Worm (Caenorhabditis elegans) whole organism, late embryonic: ENCODE results near the gene sftb-6.
A peak's percentile ranks its signal among the peaks of the same experiment; 100 is the strongest.

ENCODE experiments used
- C08G9.2 ChIP-seq: sonication (generic microtip); optimal IDR thresholded peaks from 2 replicates; lab custom pipeline; 2016; ENCODE audit warnings: mild to moderate bottlenecking, missing genetic modification characterization, moderate library complexity, missing compliant biosample characterization
- C38D4.7 ChIP-seq: fragments of 200-800 bp; sonication (Bioruptor generic); optimal IDR thresholded peaks from 2 replicates; lab custom pipeline; 2018; ENCODE audit warnings: mild to moderate bottlenecking, missing genetic modification characterization, moderate library complexity, missing compliant biosample characterization
- K02D7.2 ChIP-seq: sonication (generic microtip); optimal IDR thresholded peaks from 2 replicates; lab custom pipeline; 2017; ENCODE audit warnings: mild to moderate bottlenecking, missing genetic modification characterization, missing compliant biosample characterization
- T23F11.4 ChIP-seq: fragments of 200-800 bp; sonication (Bioruptor generic); optimal IDR thresholded peaks from 2 replicates; lab custom pipeline; 2018; ENCODE audit warnings: mild to moderate bottlenecking, missing genetic modification characterization, missing compliant biosample characterization
- ama-1 ChIP-seq: fragments of 150-350 bp; optimal IDR thresholded peaks from 2 replicates; lab custom pipeline; 2014
- ceh-14 ChIP-seq: sonication (generic microtip); optimal IDR thresholded peaks from 2 replicates; lab custom pipeline; 2016; ENCODE audit warnings: missing genotype, missing genetic modification characterization, missing compliant biosample characterization
- ceh-18 ChIP-seq: sonication (generic microtip); optimal IDR thresholded peaks from 2 replicates; lab custom pipeline; 2016; ENCODE audit warnings: missing genetic modification characterization, missing compliant biosample characterization
- ceh-19 ChIP-seq: fragments of 200-800 bp; sonication (Bioruptor generic); optimal IDR thresholded peaks from 2 replicates; lab custom pipeline; 2018; ENCODE audit warnings: mild to moderate bottlenecking, missing genetic modification characterization, missing compliant biosample characterization
- ceh-22 ChIP-seq: sonication (generic microtip); optimal IDR thresholded peaks from 2 replicates; lab custom pipeline; 2017; ENCODE audit warnings: missing biosample characterization, missing genetic modification characterization
- ceh-24 ChIP-seq: sonication (generic microtip); optimal IDR thresholded peaks from 2 replicates; lab custom pipeline; 2016; ENCODE audit warnings: mild to moderate bottlenecking, missing genetic modification characterization, missing compliant biosample characterization
- ceh-34 ChIP-seq: sonication (generic microtip); optimal IDR thresholded peaks from 2 replicates; lab custom pipeline; 2016; ENCODE audit warnings: mild to moderate bottlenecking, missing genetic modification characterization, missing compliant biosample characterization
- ceh-45 ChIP-seq: fragments of 200-800 bp; sonication (Bioruptor generic); IDR thresholded peaks from 2 replicates; pipeline ENCODE4 v1.3.6; 2022; ENCODE audit warnings: missing genetic modification reagents, missing genetic modification characterization, missing compliant biosample characterization
- ceh-6 ChIP-seq: fragments of 200-800 bp; sonication (Bioruptor generic); optimal IDR thresholded peaks from 2 replicates; lab custom pipeline; 2018; ENCODE audit warnings: mild to moderate bottlenecking, missing genetic modification characterization, missing compliant biosample characterization
- che-1 ChIP-seq: sonication (generic microtip); optimal IDR thresholded peaks from 2 replicates; lab custom pipeline; 2016; ENCODE audit warnings: mild to moderate bottlenecking, missing genetic modification characterization, missing compliant biosample characterization
- dve-1 ChIP-seq: sonication (generic microtip); optimal IDR thresholded peaks from 2 replicates; lab custom pipeline; 2017; ENCODE audit warnings: antibody characterized with exemption, mild to moderate bottlenecking, missing genetic modification characterization, missing compliant biosample characterization
- elt-2 ChIP-seq: sonication (generic microtip); optimal IDR thresholded peaks from 2 replicates; lab custom pipeline; 2016; ENCODE audit warnings: missing genetic modification reagents, missing genetic modification characterization, missing compliant biosample characterization
- ets-4 ChIP-seq: sonication (generic microtip); optimal IDR thresholded peaks from 2 replicates; lab custom pipeline; 2016; ENCODE audit warnings: missing genetic modification characterization, missing compliant biosample characterization
- eyg-1 ChIP-seq: sonication (generic microtip); optimal IDR thresholded peaks from 2 replicates; lab custom pipeline; 2016; ENCODE audit warnings: missing genotype, missing genetic modification characterization, missing compliant biosample characterization
- fax-1 ChIP-seq: sonication (generic microtip); optimal IDR thresholded peaks from 2 replicates; lab custom pipeline; 2016; ENCODE audit warnings: missing genotype, missing genetic modification characterization, missing compliant biosample characterization
- fkh-6 ChIP-seq: sonication (generic microtip); optimal IDR thresholded peaks from 2 replicates; lab custom pipeline; 2016; ENCODE audit warnings: missing genetic modification characterization, missing compliant biosample characterization
- gmeb-2 ChIP-seq: sonication (generic microtip); optimal IDR thresholded peaks from 2 replicates; lab custom pipeline; 2016; ENCODE audit warnings: missing genetic modification characterization, inconsistent platforms, missing compliant biosample characterization
- hlh-30 ChIP-seq: sonication (generic microtip); optimal IDR thresholded peaks from 2 replicates; lab custom pipeline; 2017; ENCODE audit warnings: antibody characterized with exemption, missing genetic modification characterization, missing compliant biosample characterization; ENCODE audit not compliant: insufficient read depth
- lim-6 ChIP-seq: sonication (generic microtip); optimal IDR thresholded peaks from 2 replicates; lab custom pipeline; 2016; ENCODE audit warnings: missing genetic modification characterization, missing compliant biosample characterization
- lin-11 ChIP-seq: fragments of 200-800 bp; sonication (Bioruptor generic); optimal IDR thresholded peaks from 2 replicates; lab custom pipeline; 2018; ENCODE audit warnings: mild to moderate bottlenecking, missing genetic modification characterization, missing compliant biosample characterization
- nfya-1 ChIP-seq: sonication (generic microtip); optimal IDR thresholded peaks from 2 replicates; lab custom pipeline; 2017; ENCODE audit warnings: missing genetic modification characterization, mild to moderate bottlenecking, missing compliant biosample characterization, antibody characterized with exemption, moderate library complexity
- npax-4 ChIP-seq: sonication (generic microtip); optimal IDR thresholded peaks from 2 replicates; lab custom pipeline; 2016; ENCODE audit warnings: missing genetic modification characterization, missing compliant biosample characterization
- pat-9 ChIP-seq: fragments of 200-800 bp; sonication (Bioruptor generic); optimal IDR thresholded peaks from 2 replicates; lab custom pipeline; 2018; ENCODE audit warnings: mild to moderate bottlenecking, missing genetic modification characterization, moderate library complexity, missing compliant biosample characterization
- pha-4 ChIP-seq: fragments of 150-350 bp; optimal IDR thresholded peaks from 2 replicates; lab custom pipeline; 2018; ENCODE audit warnings: missing biosample characterization, missing genetic modification reagents, missing genetic modification characterization
- pros-1 ChIP-seq: fragments of 150-350 bp; optimal IDR thresholded peaks from 2 replicates; lab custom pipeline; 2014; ENCODE audit warnings: missing biosample characterization, missing genetic modification reagents, missing genetic modification characterization
- rnt-1 ChIP-seq: sonication (generic microtip); optimal IDR thresholded peaks from 2 replicates; lab custom pipeline; 2016; ENCODE audit warnings: missing genetic modification characterization, missing compliant biosample characterization
- sox-4 ChIP-seq: sonication (generic microtip); optimal IDR thresholded peaks from 2 replicates; lab custom pipeline; 2017; ENCODE audit warnings: mild to moderate bottlenecking, missing genetic modification characterization, inconsistent platforms, missing compliant biosample characterization
- syd-9 ChIP-seq: sonication (generic microtip); optimal IDR thresholded peaks from 2 replicates; lab custom pipeline; 2016; ENCODE audit warnings: mild to moderate bottlenecking, missing genetic modification characterization, moderate library complexity, missing compliant biosample characterization
- tbx-2 ChIP-seq: sonication (generic microtip); optimal IDR thresholded peaks from 2 replicates; lab custom pipeline; 2016; ENCODE audit warnings: missing genetic modification characterization, missing compliant biosample characterization
- unc-3 ChIP-seq, 2 experiments: fragments of 200-800 bp in 1 of 2; sonication (Bioruptor generic) in 1 of 2; sonication (generic microtip) in 1 of 2; conservative IDR thresholded peaks in 1 of 2; optimal IDR thresholded peaks in 1 of 2; 2 replicates each; pipeline versions ENCODE4 v1.3.6 to Lab custom; 2016 to 2022; ENCODE audit warnings: missing compliant biosample characterization in 2 of 2, missing genetic modification characterization in 2 of 2, missing genetic modification reagents in 1 of 2
- unc-42 ChIP-seq: sonication (generic microtip); optimal IDR thresholded peaks from 2 replicates; lab custom pipeline; 2016; ENCODE audit warnings: missing genotype, missing genetic modification characterization, missing compliant biosample characterization
- unc-86 ChIP-seq: sonication (generic microtip); optimal IDR thresholded peaks from 2 replicates; lab custom pipeline; 2016; ENCODE audit warnings: missing genetic modification characterization, missing compliant biosample characterization
- ztf-16 ChIP-seq: sonication (generic microtip); optimal IDR thresholded peaks from 2 replicates; lab custom pipeline; 2017; ENCODE audit warnings: missing genetic modification characterization, missing compliant biosample characterization

The sftb-6 gene

DNA sequence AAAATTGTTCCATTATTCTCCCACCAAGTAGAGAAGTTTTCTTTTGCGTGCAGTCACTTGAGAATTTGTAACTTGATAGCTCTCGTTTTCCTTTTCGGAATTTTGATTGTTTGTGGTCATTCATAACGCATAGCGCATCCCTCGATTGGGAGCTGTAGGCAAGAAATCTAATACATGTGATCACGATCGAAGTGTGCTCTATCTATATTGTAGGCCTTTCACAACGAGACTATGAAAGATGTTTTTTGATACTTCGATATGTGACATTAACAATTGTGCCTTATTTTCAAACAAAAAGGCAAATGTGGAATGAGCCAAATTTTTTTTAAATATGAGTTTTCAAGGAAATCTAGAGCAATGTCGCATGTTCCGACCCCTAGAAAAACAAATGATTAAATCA lies 22.4 kb upstream of the sftb-6 start:
- TF ChIP-seq ceh-18 (tag; lab: Kevin White, UChicago) (no peak), ceh-34 (tag; lab: Kevin White, UChicago) (peak; percentile 51)
- TF ChIP-seq, all 69 proteins: peak for 1

DNA sequence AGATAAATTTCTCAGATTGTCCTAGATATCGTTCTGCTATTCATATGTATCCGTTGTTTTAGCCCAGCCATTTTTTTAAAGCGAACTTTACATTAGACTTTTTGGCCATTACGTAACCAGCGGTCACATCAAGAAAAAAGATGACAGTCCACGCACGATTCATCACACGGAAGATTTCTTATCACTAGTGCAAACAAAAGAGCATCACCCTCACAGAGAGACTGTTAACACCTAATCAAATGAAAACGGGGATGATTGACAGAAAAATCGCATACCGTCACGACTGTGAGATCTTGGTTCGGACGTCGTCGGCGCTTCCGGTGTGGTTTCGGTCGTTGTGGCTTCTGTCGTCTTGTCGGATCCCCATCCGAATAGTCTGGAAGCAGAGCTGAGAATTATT lies 21.5 kb upstream of the sftb-6 start:
- no peak for TF ChIP-seq pros-1
- TF ChIP-seq npax-4: no peak
- no peak for TF ChIP-seq lim-6 (tag; lab: Kevin White, UChicago)
- no peak for TF ChIP-seq dve-1
- TF ChIP-seq rnt-1 (tag; lab: Kevin White, UChicago): no peak
- TF ChIP-seq C38D4.7: no peak
- TF ChIP-seq nfya-1: no peak
- no peak for TF ChIP-seq ceh-24 (tag; lab: Kevin White, UChicago)

ce11 chrII:79166-79565 lies 19.0 kb upstream of the sftb-6 start, which contains the start of gene C23H3.9:
TSS of gene C23H3.9 (minus strand) at chrII:79266.
- TF ChIP-seq C38D4.7 (no peak), fkh-6 (tag; lab: Kevin White, UChicago) (no peak), ceh-45 (GFP tag; lab: Robert Waterston, UW) (no peak), ceh-14 (no peak), hlh-30 (tag; lab: Kevin White, UChicago) (no peak), unc-42 (tag; lab: Kevin White, UChicago) (no peak), C08G9.2 (tag; lab: Kevin White, UChicago) (no peak), ceh-18 (tag; lab: Kevin White, UChicago) (no peak), elt-2 (tag; lab: Kevin White, UChicago) (no peak), ets-4 (no peak), ceh-6 (GFP tag; lab: Kevin White, UChicago) (no peak), K02D7.2 (no peak), ztf-16 (tag; lab: Kevin White, UChicago) (no peak), unc-86 (tag; lab: Kevin White, UChicago) (no peak)

DNA sequence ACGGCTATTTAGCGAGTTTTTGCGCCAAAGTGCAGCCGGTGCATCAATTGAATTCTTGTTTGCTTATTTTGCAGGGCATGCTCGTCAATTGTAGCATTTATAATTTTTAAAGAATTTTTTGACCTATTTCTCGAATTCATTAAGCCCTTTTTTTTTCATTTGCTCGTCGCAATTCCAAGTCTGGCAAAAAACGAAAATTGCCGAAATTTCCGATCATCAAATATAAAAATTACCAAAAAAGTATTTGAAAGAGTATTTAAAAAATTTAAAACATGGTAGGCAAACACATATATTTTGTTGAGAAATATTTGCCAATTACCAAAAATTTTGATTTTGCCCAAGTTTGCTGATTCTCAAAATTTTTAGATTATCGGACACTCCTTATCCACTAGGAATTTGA lies 14.1 kb upstream of the sftb-6 start, which contains the start of gene C50D2.6:
Gene C50D2.6, plus strand, starts transcription at position 301 of the 400 bp plus-strand sequence.
- TF ChIP-seq eyg-1 (no peak), pat-9 (no peak), dve-1 (no peak), che-1 (tag; lab: Kevin White, UChicago) (no peak), sox-4 (no peak), gmeb-2 (tag; lab: Kevin White, UChicago) (no peak), unc-3 (GFP tag; conservative IDR thresholded peaks at IDR 0.05; lab: Robert Waterston, UW) (no peak), unc-3 (tag; optimal IDR thresholded peaks at IDR 0.05; lab: Kevin White, UChicago) (no peak)

DNA sequence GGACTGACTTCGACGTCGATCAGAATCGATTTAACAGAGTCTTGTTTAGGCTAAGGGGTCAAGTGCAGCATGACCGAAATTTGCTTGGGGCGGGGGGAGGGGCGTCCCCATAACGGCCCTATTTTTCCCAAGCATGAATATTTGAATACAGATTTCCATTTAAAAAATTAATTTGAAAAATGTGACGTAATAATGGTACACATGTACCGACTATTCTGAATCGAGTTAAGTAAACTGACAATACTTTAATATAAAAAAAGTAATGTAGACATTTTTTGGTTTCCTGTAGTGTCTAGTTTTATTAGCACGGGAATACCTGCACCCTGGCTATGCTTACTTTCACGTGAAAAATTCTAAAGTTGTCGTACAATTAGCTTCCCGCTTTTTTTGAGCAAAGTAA lies 11.4 kb upstream of the sftb-6 start:
- TF ChIP-seq K02D7.2 (no peak), fax-1 (no peak), ceh-19 (GFP tag; lab: Kevin White, UChicago) (no peak), pha-4 (tag; lab: Kevin White, UChicago) (no peak)

- no peak for TF ChIP-seq che-1 (tag; lab: Kevin White, UChicago)
Observed at ce11 chrII:87937-88336, 10.3 kb upstream of the sftb-6 start.

- TF ChIP-seq ceh-24 (tag; lab: Kevin White, UChicago) (no peak), tbx-2 (no peak), elt-2 (tag; lab: Kevin White, UChicago) (no peak), ama-1 (lab: Kevin White, UChicago) (no peak), lin-11 (tag; lab: Kevin White, UChicago) (no peak), syd-9 (no peak), ceh-22 (no peak), T23F11.4 (GFP tag; lab: Kevin White, UChicago) (no peak), unc-42 (tag; lab: Kevin White, UChicago) (no peak), ztf-16 (tag; lab: Kevin White, UChicago) (no peak)
Observed at ce11 chrII:91419-91818, 6.8 kb upstream of the sftb-6 start, which contains the start of gene mcat-1. TSS of gene mcat-1 (minus strand) at chrII:91519.
